Fruit fly (Drosophila melanogaster) whole organism, embryonic: Measurements from ENCODE around the gene Sf3b2.

Experiments
- B-H2 ChIP-seq: fragments of 200-800 bp; sonication (Bioruptor generic); optimal IDR thresholded peaks from 2 replicates; lab custom pipeline; 2018; ENCODE audit warnings: missing biosample characterization, mild to moderate bottlenecking, missing genetic modification characterization
- BtbVII ChIP-seq: fragments of 200-800 bp; sonication (Bioruptor generic); optimal IDR thresholded peaks from 3 replicates; lab custom pipeline; 2017; ENCODE audit warnings: missing biosample characterization, mild to moderate bottlenecking, missing genetic modification characterization
- CG11093 ChIP-seq: fragments of 200-800 bp; sonication (Bioruptor generic); IDR thresholded peaks from 3 replicates; pipeline ENCODE4 v1.3.6; 2022; ENCODE audit warnings: missing biosample characterization, missing genetic modification characterization
- CG11696 ChIP-seq: fragments of 200-800 bp; sonication (Bioruptor generic); IDR thresholded peaks from 2 replicates; pipeline ENCODE4 v1.3.6; 2022; ENCODE audit warnings: missing biosample characterization, missing genetic modification characterization
- CG11723 ChIP-seq: fragments of 200-800 bp; sonication (Bioruptor generic); optimal IDR thresholded peaks from 2 replicates; lab custom pipeline; 2017; ENCODE audit warnings: missing biosample characterization, mild to moderate bottlenecking, missing genetic modification characterization
- CG12219 ChIP-seq: fragments of 200-800 bp; sonication (Bioruptor generic); optimal IDR thresholded peaks from 3 replicates; lab custom pipeline; 2018; ENCODE audit warnings: missing biosample characterization, mild to moderate bottlenecking, missing genetic modification characterization
- CG12236 ChIP-seq: fragments of 200-800 bp; sonication (Bioruptor generic); optimal IDR thresholded peaks from 2 replicates; lab custom pipeline; 2016; ENCODE audit warnings: missing biosample characterization, missing genetic modification characterization
- CG17361 ChIP-seq: fragments of 200-800 bp; sonication (Bioruptor generic); IDR thresholded peaks from 3 replicates; pipeline ENCODE4 v1.3.6; 2022; ENCODE audit warnings: missing biosample characterization, missing genetic modification characterization
- CG17568 ChIP-seq: fragments of 200-800 bp; sonication (Bioruptor generic); optimal IDR thresholded peaks from 2 replicates; lab custom pipeline; 2018; ENCODE audit warnings: missing biosample characterization, mild to moderate bottlenecking, missing genetic modification characterization, moderate library complexity
- CG1792 ChIP-seq: fragments of 200-800 bp; sonication (Bioruptor generic); optimal IDR thresholded peaks from 2 replicates; lab custom pipeline; 2016; ENCODE audit warnings: missing biosample characterization, missing genetic modification characterization
- CG2202 ChIP-seq: fragments of 200-800 bp; sonication (Bioruptor generic); optimal IDR thresholded peaks from 2 replicates; lab custom pipeline; 2018; ENCODE audit warnings: missing biosample characterization, mild to moderate bottlenecking, missing genetic modification characterization
- CG31224 ChIP-seq: fragments of 200-800 bp; sonication (Bioruptor generic); IDR thresholded peaks from 2 replicates; pipeline ENCODE4 v1.3.6; 2022; ENCODE audit warnings: missing biosample characterization, missing genetic modification characterization
- CG3163 ChIP-seq: fragments of 200-800 bp; sonication (Bioruptor generic); optimal IDR thresholded peaks from 3 replicates; lab custom pipeline; 2016; ENCODE audit warnings: missing biosample characterization, missing genetic modification characterization
- CG32532 ChIP-seq: fragments of 200-800 bp; sonication (Bioruptor generic); IDR thresholded peaks from 2 replicates; pipeline ENCODE4 v1.3.6; 2022; ENCODE audit warnings: missing biosample characterization, missing genetic modification characterization
- CG32772 ChIP-seq: fragments of 200-800 bp; sonication (Bioruptor generic); IDR thresholded peaks from 2 replicates; pipeline ENCODE4 v1.3.6; 2022; ENCODE audit warnings: missing biosample characterization, missing genetic modification characterization
- CG34376 ChIP-seq: fragments of 200-800 bp; sonication (Bioruptor generic); optimal IDR thresholded peaks from 2 replicates; lab custom pipeline; 2018; ENCODE audit warnings: missing biosample characterization, mild to moderate bottlenecking, missing genetic modification characterization
- CG3847 ChIP-seq: fragments of 200-800 bp; sonication (Bioruptor generic); IDR thresholded peaks from 2 replicates; pipeline ENCODE4 v1.3.6; 2022; ENCODE audit warnings: missing biosample characterization, missing genetic modification characterization
- CG3995 ChIP-seq: fragments of 200-800 bp; sonication (Bioruptor generic); optimal IDR thresholded peaks from 3 replicates; lab custom pipeline; 2016; ENCODE audit warnings: missing biosample characterization, missing genetic modification characterization
- CG4707 ChIP-seq: fragments of 200-800 bp; sonication (Bioruptor generic); optimal IDR thresholded peaks from 2 replicates; lab custom pipeline; 2018; ENCODE audit warnings: missing biosample characterization, mild to moderate bottlenecking, missing genetic modification characterization, moderate library complexity
- CG5180 ChIP-seq: fragments of 200-800 bp; sonication (Bioruptor generic); optimal IDR thresholded peaks from 3 replicates; lab custom pipeline; 2017; ENCODE audit warnings: missing biosample characterization, missing genetic modification characterization, mild to moderate bottlenecking, moderate library complexity, missing genetic modification reagents
- CG5245 ChIP-seq: fragments of 200-800 bp; sonication (Bioruptor generic); optimal IDR thresholded peaks from 3 replicates; lab custom pipeline; 2016; ENCODE audit warnings: missing biosample characterization, missing genetic modification characterization
- CG6791 ChIP-seq: fragments of 200-800 bp; sonication (Bioruptor generic); IDR thresholded peaks from 3 replicates; pipeline ENCODE4 v1.3.6; 2022; ENCODE audit warnings: missing biosample characterization, missing genetic modification characterization; ENCODE audit not compliant: partially characterized antibody
- CG8089 ChIP-seq: fragments of 200-800 bp; sonication (Bioruptor generic); optimal IDR thresholded peaks from 3 replicates; lab custom pipeline; 2016; ENCODE audit warnings: missing biosample characterization, missing genetic modification characterization
- CG9797 ChIP-seq: fragments of 200-800 bp; sonication (Bioruptor generic); optimal IDR thresholded peaks from 3 replicates; lab custom pipeline; 2018; ENCODE audit warnings: missing biosample characterization, mild to moderate bottlenecking, missing genetic modification characterization
- Drgx ChIP-seq: fragments of 200-800 bp; sonication (Bioruptor generic); IDR thresholded peaks from 2 replicates; pipeline ENCODE4 v1.3.6; 2022; ENCODE audit warnings: missing biosample characterization, missing genetic modification characterization
- E2f1 ChIP-seq: fragments of 200-800 bp; sonication (Bioruptor generic); IDR thresholded peaks from 2 replicates; pipeline ENCODE4 v1.3.6; 2022; ENCODE audit warnings: missing biosample characterization, missing genetic modification characterization
- E2f2 ChIP-seq: fragments of 200-800 bp; sonication (Bioruptor generic); IDR thresholded peaks from 2 replicates; pipeline ENCODE4 v1.3.6; 2022; ENCODE audit warnings: missing biosample characterization, missing genetic modification characterization
- Eip74EF ChIP-seq, 2 experiments: fragments of 200-800 bp in 1 of 2; fragments of >200 bp in 1 of 2; sonication (Bioruptor generic) in 1 of 2; optimal IDR thresholded peaks; 2 replicates each; lab custom pipeline; 2017 to 2019; ENCODE audit warnings: missing biosample characterization in 2 of 2, missing genetic modification characterization in 2 of 2, mild to moderate bottlenecking in 1 of 2, moderate library complexity in 1 of 2
- H15 ChIP-seq: fragments of 200-800 bp; sonication (Bioruptor generic); IDR thresholded peaks from 3 replicates; pipeline ENCODE4 v1.3.6; 2022; ENCODE audit warnings: missing biosample characterization, missing genetic modification characterization
- Max ChIP-seq: fragments of 200-800 bp; sonication (Bioruptor generic); optimal IDR thresholded peaks from 2 replicates; lab custom pipeline; 2016; ENCODE audit warnings: missing biosample characterization, mild to moderate bottlenecking, missing genetic modification characterization
- Mrtf ChIP-seq: fragments of 200-800 bp; sonication (Bioruptor generic); IDR thresholded peaks from 3 replicates; pipeline ENCODE4 v1.3.6; 2022; ENCODE audit warnings: missing biosample characterization, missing genetic modification characterization
- Neu2 ChIP-seq: fragments of 200-800 bp; sonication (Bioruptor generic); optimal IDR thresholded peaks from 3 replicates; lab custom pipeline; 2016; ENCODE audit warnings: missing biosample characterization, missing genetic modification characterization, borderline replicate concordance
- Oaz ChIP-seq: fragments of 200-800 bp; sonication (Bioruptor generic); IDR thresholded peaks from 2 replicates; pipeline ENCODE4 v1.3.6; 2022; ENCODE audit warnings: missing biosample characterization, missing genetic modification characterization
- Pdp1 ChIP-seq, 2 experiments: fragments of 200-800 bp; sonication (Bioruptor generic); optimal IDR thresholded peaks; 3 replicates each; lab custom pipeline; 2016; ENCODE audit warnings: missing biosample characterization in 2 of 2, missing genetic modification characterization in 2 of 2, mild to moderate bottlenecking in 1 of 2, moderate library complexity in 1 of 2
- Sry-δ ChIP-seq: fragments of 200-800 bp; sonication (Bioruptor generic); optimal IDR thresholded peaks from 2 replicates; lab custom pipeline; 2016; ENCODE audit warnings: missing biosample characterization, missing genetic modification characterization
- Trl ChIP-seq, 3 experiments: fragments of >200 bp in 2 of 3; fragments of 200-800 bp in 1 of 3; sonication (Bioruptor generic) in 1 of 3; optimal IDR thresholded peaks; 2 replicates in 1 of 3; 3 replicates in 2 of 3; lab custom pipeline; 2016 to 2017; ENCODE audit warnings: missing biosample characterization in 1 of 3, missing genetic modification characterization in 1 of 3
- YL-1 ChIP-seq: fragments of 200-800 bp; sonication (Bioruptor generic); optimal IDR thresholded peaks from 3 replicates; lab custom pipeline; 2017; ENCODE audit warnings: missing biosample characterization, mild to moderate bottlenecking, missing genetic modification characterization
- aop ChIP-seq: fragments of 200-800 bp; sonication (Bioruptor generic); IDR thresholded peaks from 2 replicates; pipeline ENCODE4 v1.3.6; 2022; ENCODE audit warnings: missing biosample characterization, missing genetic modification characterization
- cg ChIP-seq: fragments of 200-800 bp; sonication (Bioruptor generic); optimal IDR thresholded peaks from 3 replicates; lab custom pipeline; 2019; ENCODE audit warnings: missing biosample characterization, mild to moderate bottlenecking, missing genetic modification characterization, moderate library complexity
- hkb ChIP-seq, 2 experiments: fragments of 200-800 bp in 1 of 2; fragments of >200 bp in 1 of 2; sonication (Bioruptor generic) in 1 of 2; IDR thresholded peaks in 1 of 2; optimal IDR thresholded peaks in 1 of 2; 2 replicates each; pipeline versions ENCODE4 v1.3.6 to Lab custom; 2017 to 2022; ENCODE audit warnings: missing biosample characterization in 1 of 2, missing genetic modification characterization in 1 of 2
- lmd ChIP-seq: fragments of 200-800 bp; sonication (Bioruptor generic); IDR thresholded peaks from 2 replicates; pipeline ENCODE4 v1.3.6; 2022; ENCODE audit warnings: missing biosample characterization, missing genetic modification characterization
- maf-S ChIP-seq: fragments of 200-800 bp; sonication (Bioruptor generic); optimal IDR thresholded peaks from 2 replicates; lab custom pipeline; 2016; ENCODE audit warnings: missing biosample characterization, missing genetic modification characterization
- nmo ChIP-seq: fragments of 200-800 bp; sonication (Bioruptor generic); optimal IDR thresholded peaks from 2 replicates; lab custom pipeline; 2018; ENCODE audit warnings: missing biosample characterization, mild to moderate bottlenecking, missing genetic modification characterization, moderate library complexity
- pnt ChIP-seq: fragments of 200-800 bp; sonication (Bioruptor generic); optimal IDR thresholded peaks from 3 replicates; lab custom pipeline; 2016; ENCODE audit warnings: missing biosample characterization, missing genetic modification characterization
- psq ChIP-seq: fragments of 200-800 bp; sonication (Bioruptor generic); optimal IDR thresholded peaks from 2 replicates; lab custom pipeline; 2017; ENCODE audit warnings: missing biosample characterization, missing genetic modification characterization
- ssp ChIP-seq: fragments of 200-800 bp; sonication (Bioruptor generic); IDR thresholded peaks from 2 replicates; pipeline ENCODE4 v1.3.6; 2022; ENCODE audit warnings: missing biosample characterization, missing genetic modification characterization
- tio ChIP-seq: fragments of 200-800 bp; sonication (Bioruptor generic); optimal IDR thresholded peaks from 2 replicates; lab custom pipeline; 2017; ENCODE audit warnings: missing biosample characterization, missing genetic modification characterization, inconsistent platforms
- twi ChIP-seq: fragments of 200-800 bp; optimal IDR thresholded peaks from 2 replicates; lab custom pipeline; 2019; ENCODE audit warnings: missing biosample characterization, mild to moderate bottlenecking, missing genetic modification characterization, moderate library complexity
- vfl ChIP-seq: fragments of 200-800 bp; sonication (Bioruptor generic); optimal IDR thresholded peaks from 2 replicates; lab custom pipeline; 2016; ENCODE audit warnings: missing biosample characterization, missing genetic modification characterization
- wdn ChIP-seq: fragments of 200-800 bp; sonication (Bioruptor generic); IDR thresholded peaks from 2 replicates; pipeline ENCODE4 v1.3.6; 2022; ENCODE audit warnings: missing biosample characterization, missing genetic modification characterization

Gene Sf3b2

dm6 chr2L:2976829-2977228, 52.1 kb downstream of the Sf3b2 start, which contains the start of the genes CG9641 and CG3165 (continued):
- no peak; the same call in 1 of the 3 replicates for TF ChIP-seq CG17361
- no peak for TF ChIP-seq CG17568 (GFP tag; lab: Kevin White, UChicago)
- no peak for TF ChIP-seq hkb (optimal IDR thresholded peaks at IDR 0.05; lab: Kevin White, UChicago)
- TF ChIP-seq hkb (GFP tag; IDR thresholded peaks at IDR 0.05; lab: Robert Waterston, UW), result peak; percentile 85
- no peak for TF ChIP-seq cg (GFP tag; lab: Kevin White, UChicago)
- peak; percentile 88 for TF ChIP-seq maf-S
- peak; percentile 91 for TF ChIP-seq B-H2
- no peak for TF ChIP-seq BtbVII
- peak; percentile 66; the same call in 1 of the 2 replicates for TF ChIP-seq Oaz (GFP tag; lab: Robert Waterston, UW)
- TF ChIP-seq CG11093 (GFP tag; lab: Robert Waterston, UW), result peak; percentile 73; the same call in 1 of the 3 replicates
- peak; percentile 88 for TF ChIP-seq CG3847 (GFP tag; lab: Robert Waterston, UW)
- TF ChIP-seq Mrtf (GFP tag; lab: Robert Waterston, UW), result peak; percentile 54; the same call in 1 of the 3 replicates
- TF ChIP-seq wdn (GFP tag; lab: Robert Waterston, UW), result no peak; the same call in 1 of the 2 replicates
- TF ChIP-seq E2f2 (GFP tag; lab: Robert Waterston, UW), result peak; percentile 73
- peak; percentile 61 for TF ChIP-seq CG3995 (GFP tag; lab: Kevin White, UChicago)
- no peak for TF ChIP-seq aop (GFP tag; lab: Robert Waterston, UW)
- TF ChIP-seq Max (GFP tag; lab: Kevin White, UChicago), result peak; percentile 84
- TF ChIP-seq H15 (GFP tag; lab: Robert Waterston, UW), result peak; percentile 74; the same call in 2 of the 3 replicates
- peak; percentile 74 for TF ChIP-seq CG8089 (GFP tag; lab: Kevin White, UChicago)
- no peak for TF ChIP-seq Eip74EF (GFP tag; optimal IDR thresholded peaks at IDR 0.05; lab: Kevin White, UChicago)
- TF ChIP-seq CG6791, result peak; percentile 92
- TF ChIP-seq CG12236 (GFP tag; lab: Kevin White, UChicago), result peak; percentile 74
- peak; percentile 98 for TF ChIP-seq Sry-δ (GFP tag; lab: Kevin White, UChicago)
- TF ChIP-seq CG32772 (GFP tag; lab: Robert Waterston, UW), result peak; percentile 73
- no peak for TF ChIP-seq CG11696
- peak; percentile 76 for TF ChIP-seq CG34376 (GFP tag; lab: Kevin White, UChicago)
- peak; percentile 87 for TF ChIP-seq CG5245 (GFP tag; lab: Kevin White, UChicago)
- peak; percentile 40 for TF ChIP-seq psq (GFP tag; lab: Kevin White, UChicago)
- peak; percentile 68 for TF ChIP-seq CG4707 (GFP tag; lab: Kevin White, UChicago)
- peak; percentile 76 for TF ChIP-seq ssp (GFP tag; lab: Robert Waterston, UW)
- TF ChIP-seq CG9797 (GFP tag; lab: Kevin White, UChicago), result peak; percentile 53
- peak; percentile 81 for TF ChIP-seq lmd (GFP tag; lab: Robert Waterston, UW)
- TF ChIP-seq E2f1, result peak; percentile 74
- TF ChIP-seq CG3163 (GFP tag; lab: Kevin White, UChicago), result peak; percentile 77
- peak; percentile 61 for TF ChIP-seq CG2202
- TF ChIP-seq YL-1 (GFP tag; lab: Kevin White, UChicago), result peak; percentile 71
- no peak for TF ChIP-seq tio
- TF ChIP-seq CG31224 (GFP tag; lab: Robert Waterston, UW), result peak; percentile 49; the same call in 1 of the 2 replicates
- TF ChIP-seq Pdp1 (GFP tag; optimal IDR thresholded peaks at IDR 0.05; lab: Kevin White, UChicago), result peak; percentile 88 to 90
- peak; percentile 86 for TF ChIP-seq vfl (GFP tag; lab: Kevin White, UChicago)
- TF ChIP-seq CG11723, result no peak
- TF ChIP-seq pnt (GFP tag; lab: Kevin White, UChicago), result peak; percentile 90
- peak; percentile 85 for TF ChIP-seq CG32532 (GFP tag; lab: Robert Waterston, UW)
- peak; percentile 77 for TF ChIP-seq Drgx (GFP tag; lab: Robert Waterston, UW)
- TF ChIP-seq CG12219 (GFP tag; lab: Kevin White, UChicago), result no peak
- TF ChIP-seq twi (tag; lab: Kevin White, UChicago), result peak; percentile 71
- TF ChIP-seq CG5180, result no peak
- TF ChIP-seq nmo, result peak; percentile 91
- TF ChIP-seq Neu2, result peak; percentile 60
- TF ChIP-seq CG1792, result peak; percentile 80
- no peak for TF ChIP-seq Trl (optimal IDR thresholded peaks at IDR 0.05; lab: Kevin White, UChicago)
- TF ChIP-seq Trl (GFP tag; optimal IDR thresholded peaks at IDR 0.05; lab: Kevin White, UChicago), result peak; percentile 92
